Fruit fly (Drosophila melanogaster): ENCODE results near the gene CG9784.
A peak's percentile ranks its signal among the peaks of the same experiment; 100 is the strongest.

CG9784 gene

DNA sequence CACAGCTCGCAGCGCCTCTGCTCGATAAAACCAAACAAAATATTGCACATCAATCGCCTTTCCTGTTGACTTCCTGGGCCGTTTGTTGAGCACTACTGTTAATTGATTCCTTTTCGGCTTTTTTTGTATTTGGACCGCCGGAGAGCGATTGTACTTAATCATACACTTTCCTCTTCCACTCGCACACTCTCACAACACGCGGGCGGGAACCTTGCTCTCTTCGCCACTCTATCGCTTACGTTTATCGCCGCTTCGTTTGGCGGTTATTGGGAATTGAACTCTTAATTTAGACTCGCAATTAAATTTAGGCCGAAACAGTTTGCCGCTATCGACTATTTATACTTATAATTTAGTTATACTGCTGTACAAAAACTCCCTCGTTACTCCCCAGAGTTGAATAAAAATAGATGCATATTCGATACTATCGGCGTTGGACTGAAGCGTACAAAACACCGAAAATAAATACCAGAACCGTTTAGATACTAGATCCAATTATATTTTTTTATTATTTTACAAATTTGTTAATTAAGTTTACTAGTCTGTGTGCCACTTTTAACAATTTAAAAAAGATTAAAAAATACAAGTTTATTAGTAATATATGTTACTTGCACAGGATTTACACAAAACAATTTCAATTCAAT, 45.4 kb downstream of the CG9784 start, which contains the start of gene Arp2:
Gene Arp2, minus strand, starts transcription at position 427 of the 641 bp plus-strand sequence.
- no peak for TF ChIP-seq en (GFP tag; optimal IDR thresholded peaks at IDR 0.05)
- no peak for TF ChIP-seq row (GFP tag; IDR thresholded peaks at IDR 0.05)
- TF ChIP-seq CG2889 (GFP tag; IDR thresholded peaks at IDR 0.05), result no peak
- no peak for TF ChIP-seq cad (GFP tag; optimal IDR thresholded peaks at IDR 0.05)
- TF ChIP-seq CG3281 (GFP tag; optimal IDR thresholded peaks at IDR 0.05), result no peak
- TF ChIP-seq tgo (GFP tag; IDR thresholded peaks at IDR 0.05), result no peak
- TF ChIP-seq Nf-YA (GFP tag; IDR thresholded peaks at IDR 0.05), result no peak
- TF ChIP-seq Optix (GFP tag; IDR thresholded peaks at IDR 0.05), result no peak
- TF ChIP-seq dmrt11E (tag; optimal IDR thresholded peaks at IDR 0.05), result no peak
- TF ChIP-seq exex (tag; optimal IDR thresholded peaks at IDR 0.05), result no peak
- no peak for TF ChIP-seq CG8089 (GFP tag; optimal IDR thresholded peaks at IDR 0.05)
- no peak for TF ChIP-seq CG10543 (GFP tag; optimal IDR thresholded peaks at IDR 0.05)
- no peak for TF ChIP-seq CG1602 (GFP tag; optimal IDR thresholded peaks at IDR 0.05)
- TF ChIP-seq nerfin-2 (GFP tag; IDR thresholded peaks at IDR 0.05; ENCODE audit: partially characterized antibody), result 0 out of 2 replicates have a peak, but pooled peaks have one; percentile 25
- TF ChIP-seq CG4854 (GFP tag; optimal IDR thresholded peaks at IDR 0.05), result no peak
- no peak for TF ChIP-seq H15 (GFP tag; IDR thresholded peaks at IDR 0.05)
- TF ChIP-seq ap (GFP tag; IDR thresholded peaks at IDR 0.05), result no peak
- no peak for TF ChIP-seq CG6683 (GFP tag; optimal IDR thresholded peaks at IDR 0.05)
- TF ChIP-seq CG15479 (GFP tag; optimal IDR thresholded peaks at IDR 0.05), result no peak
- TF ChIP-seq pan (optimal IDR thresholded peaks at IDR 0.05), result no peak
- TF ChIP-seq pan (GFP tag; optimal IDR thresholded peaks at IDR 0.05 in 1 of 2, IDR thresholded peaks at IDR 0.05 in 1 of 2), result no peak
- no peak for TF ChIP-seq Chrac-16 (GFP tag; optimal IDR thresholded peaks at IDR 0.05)
- TF ChIP-seq cas (GFP tag; IDR thresholded peaks at IDR 0.05), result no peak
- TF ChIP-seq CG32772 (GFP tag; IDR thresholded peaks at IDR 0.05), result no peak
- no peak for TF ChIP-seq usp (GFP tag; optimal IDR thresholded peaks at IDR 0.05)
- TF ChIP-seq gsb-n (tag; optimal IDR thresholded peaks at IDR 0.05), result no peak
- no peak for TF ChIP-seq CG32767 (GFP tag; IDR thresholded peaks at IDR 0.05)
- TF ChIP-seq gt (GFP tag; IDR thresholded peaks at IDR 0.05), result no peak
- TF ChIP-seq tx (GFP tag; optimal IDR thresholded peaks at IDR 0.05), result no peak
- TF ChIP-seq CG17186 (GFP tag; optimal IDR thresholded peaks at IDR 0.05), result no peak
- TF ChIP-seq CG13296 (GFP tag; optimal IDR thresholded peaks at IDR 0.05), result no peak
- TF ChIP-seq Vsx1 (GFP tag; optimal IDR thresholded peaks at IDR 0.05), result no peak
- TF ChIP-seq Camta (GFP tag; optimal IDR thresholded peaks at IDR 0.05), result no peak
- TF ChIP-seq CG17568 (GFP tag; optimal IDR thresholded peaks at IDR 0.05), result no peak
- TF ChIP-seq nmo (GFP tag; optimal IDR thresholded peaks at IDR 0.05), result peak; percentile 14
- no peak for TF ChIP-seq pho (GFP tag; optimal IDR thresholded peaks at IDR 0.05)
- no peak for TF ChIP-seq CG7839 (tag; optimal IDR thresholded peaks at IDR 0.05)
- TF ChIP-seq CG17361 (GFP tag; IDR thresholded peaks at IDR 0.05), result no peak
- TF ChIP-seq wdn (GFP tag; IDR thresholded peaks at IDR 0.05), result no peak
- no peak for TF ChIP-seq ara (GFP tag; IDR thresholded peaks at IDR 0.05)
- TF ChIP-seq Hey (tag; optimal IDR thresholded peaks at IDR 0.05), result no peak
- TF ChIP-seq CG10267 (tag; optimal IDR thresholded peaks at IDR 0.05), result peak; percentile 11
- TF ChIP-seq CG7271 (tag; optimal IDR thresholded peaks at IDR 0.05), result no peak
- TF ChIP-seq Adf1 (GFP tag; IDR thresholded peaks at IDR 0.05), result no peak
- no peak for TF ChIP-seq CG4707 (GFP tag; optimal IDR thresholded peaks at IDR 0.05)
- no peak for TF ChIP-seq Oaz (GFP tag; IDR thresholded peaks at IDR 0.05)
- TF ChIP-seq Drgx (GFP tag; IDR thresholded peaks at IDR 0.05), result no peak
- TF ChIP-seq pnt (GFP tag; optimal IDR thresholded peaks at IDR 0.05), result no peak
- TF ChIP-seq HLHmδ (GFP tag; optimal IDR thresholded peaks at IDR 0.05), result no peak
- no peak for TF ChIP-seq CG10321 (GFP tag; IDR thresholded peaks at IDR 0.05)
- TF ChIP-seq grn (GFP tag; optimal IDR thresholded peaks at IDR 0.05), result no peak
- TF ChIP-seq stc (GFP tag; IDR thresholded peaks at IDR 0.05), result no peak
